Fruit fly (Drosophila melanogaster): ENCODE results near the gene Flacc.
A peak's percentile ranks its signal among the peaks of the same experiment; 100 is the strongest.

- TF ChIP-seq CG6689 (GFP tag; IDR thresholded peaks at IDR 0.05) (no peak), CG15269 (tag; optimal IDR thresholded peaks at IDR 0.05) (no peak), YL-1 (GFP tag; optimal IDR thresholded peaks at IDR 0.05) (peak; percentile 85), CG11093 (GFP tag; IDR thresholded peaks at IDR 0.05) (no peak), CG8924 (tag; optimal IDR thresholded peaks at IDR 0.05) (peak; percentile 60), Sin3A (optimal IDR thresholded peaks at IDR 0.05) (peak; percentile 50)
Measured at dm6 chrX:18863748-18864482, 29.5 kb downstream of the Flacc start, which contains the start of the genes CG7326 and Dora.
